Worm (Caenorhabditis elegans) whole organism, L4 larva: Measurements from ENCODE around the gene spr-2.

Source experiments
- D1046.2 ChIP-seq: fragments of 200-800 bp; sonication (Bioruptor generic); IDR thresholded peaks from 2 replicates; pipeline ENCODE4 v1.3.6; 2022; ENCODE audit warnings: missing genetic modification characterization, missing compliant biosample characterization
- F49E8.2 ChIP-seq: sonication (generic microtip); optimal IDR thresholded peaks from 2 replicates; lab custom pipeline; 2016; ENCODE audit warnings: missing compliant biosample characterization, mild to moderate bottlenecking, missing genetic modification characterization, borderline replicate concordance
- R02D3.7 ChIP-seq: fragments of 150-350 bp; sonication (generic microtip); optimal IDR thresholded peaks from 3 replicates; lab custom pipeline; 2014; ENCODE audit warnings: missing biosample characterization, missing genetic modification characterization
- Y105C5A.15 ChIP-seq: fragments of 200-800 bp; sonication (Bioruptor generic); IDR thresholded peaks from 2 replicates; pipeline ENCODE4 v1.3.6; 2022; ENCODE audit warnings: missing genetic modification characterization, missing compliant biosample characterization
- ZK546.5 ChIP-seq, 2 experiments: sonication (generic microtip); optimal IDR thresholded peaks; 2 replicates each; lab custom pipeline; 2017; ENCODE audit warnings: missing biosample characterization in 2 of 2, missing genetic modification characterization in 2 of 2
- ceh-32 ChIP-seq: sonication (generic microtip); optimal IDR thresholded peaks from 2 replicates; lab custom pipeline; 2016; ENCODE audit warnings: mild to moderate bottlenecking, missing genetic modification characterization, missing compliant biosample characterization; ENCODE audit not compliant: poor library complexity
- ceh-82 ChIP-seq: sonication (generic microtip); optimal IDR thresholded peaks from 2 replicates; lab custom pipeline; 2017; ENCODE audit warnings: missing biosample characterization, missing genetic modification characterization
- cey-2 ChIP-seq: sonication (generic microtip); optimal IDR thresholded peaks from 3 replicates; lab custom pipeline; 2017; ENCODE audit warnings: missing genetic modification characterization, mild to moderate bottlenecking, missing compliant biosample characterization, antibody characterized with exemption, borderline replicate concordance; ENCODE audit not compliant: insufficient read depth
- ctbp-1 ChIP-seq: fragments of 200-800 bp; sonication (Bioruptor generic); IDR thresholded peaks from 2 replicates; pipeline ENCODE4 v1.3.6; 2022; ENCODE audit warnings: missing genetic modification reagents, missing genetic modification characterization, missing compliant biosample characterization
- daf-16 ChIP-seq, 3 experiments: sonication (generic microtip); optimal IDR thresholded peaks; 2 replicates each; lab custom pipeline; 2016 to 2017; ENCODE audit warnings: missing genetic modification characterization in 3 of 3, missing genetic modification reagents in 3 of 3, mild to moderate bottlenecking in 2 of 3, missing compliant biosample characterization in 2 of 3, missing biosample characterization in 1 of 3, moderate library complexity in 1 of 3
- dmd-9 ChIP-seq: fragments of 200-800 bp; sonication (Bioruptor generic); IDR thresholded peaks from 2 replicates; pipeline ENCODE4 v1.3.6; 2022; ENCODE audit warnings: missing genetic modification reagents, missing genetic modification characterization, missing compliant biosample characterization
- dpl-1 ChIP-seq: fragments of 150-350 bp; optimal IDR thresholded peaks from 2 replicates; lab custom pipeline; 2014; ENCODE audit warnings: missing biosample characterization, missing genetic modification reagents, missing genetic modification characterization
- dve-1 ChIP-seq: sonication (generic microtip); optimal IDR thresholded peaks from 2 replicates; lab custom pipeline; 2017; ENCODE audit warnings: antibody characterized with exemption, mild to moderate bottlenecking, missing genetic modification characterization, missing compliant biosample characterization; ENCODE audit not compliant: insufficient read depth
- egl-43 ChIP-seq: fragments of 200-800 bp; sonication (Bioruptor generic); IDR thresholded peaks from 2 replicates; pipeline ENCODE4 v1.3.6; 2022; ENCODE audit warnings: missing genetic modification reagents, missing genetic modification characterization, missing compliant biosample characterization
- gei-8 ChIP-seq: fragments of 200-800 bp; sonication (Bioruptor generic); optimal IDR thresholded peaks from 2 replicates; lab custom pipeline; 2018; ENCODE audit warnings: mild to moderate bottlenecking, missing genetic modification characterization, missing compliant biosample characterization
- hlh-30 ChIP-seq: sonication (generic microtip); optimal IDR thresholded peaks from 2 replicates; lab custom pipeline; 2017; ENCODE audit warnings: antibody characterized with exemption, mild to moderate bottlenecking, missing genetic modification characterization, missing compliant biosample characterization; ENCODE audit not compliant: insufficient read depth
- lin-39 ChIP-seq: fragments of 150-350 bp; optimal IDR thresholded peaks from 2 replicates; lab custom pipeline; 2014; ENCODE audit warnings: missing biosample characterization, missing genetic modification reagents, missing genetic modification characterization
- lir-3 ChIP-seq: sonication (generic microtip); optimal IDR thresholded peaks from 2 replicates; lab custom pipeline; 2016; ENCODE audit warnings: mild to moderate bottlenecking, missing genetic modification characterization, missing compliant biosample characterization
- lsy-2 ChIP-seq, 2 experiments: fragments of 150-350 bp in 1 of 2; sonication (generic microtip) in 1 of 2; optimal IDR thresholded peaks; 2 replicates each; lab custom pipeline; 2014 to 2017; ENCODE audit warnings: missing biosample characterization in 2 of 2, missing genetic modification characterization in 2 of 2
- madf-5 ChIP-seq, 2 experiments: fragments of 200-800 bp; sonication (Bioruptor generic); IDR thresholded peaks; 2 replicates each; pipeline ENCODE4 v1.3.6; 2022; ENCODE audit warnings: missing compliant biosample characterization in 2 of 2, missing genetic modification characterization in 2 of 2
- madf-9 ChIP-seq: fragments of 200-800 bp; sonication (Bioruptor generic); conservative IDR thresholded peaks from 2 replicates; pipeline ENCODE4 v1.3.6; 2022; ENCODE audit warnings: missing genetic modification reagents, missing genetic modification characterization, missing compliant biosample characterization
- mep-1 ChIP-seq: fragments of 150-350 bp; sonication (generic microtip); optimal IDR thresholded peaks from 3 replicates; lab custom pipeline; 2014; ENCODE audit warnings: missing biosample characterization, missing genetic modification characterization
- nhr-10 ChIP-seq: fragments of 150-350 bp; optimal IDR thresholded peaks from 2 replicates; lab custom pipeline; 2014; ENCODE audit warnings: missing biosample characterization, missing genetic modification characterization
- nhr-237 ChIP-seq: sonication (generic microtip); optimal IDR thresholded peaks from 2 replicates; lab custom pipeline; 2017; ENCODE audit warnings: missing biosample characterization, missing genetic modification characterization
- nhr-28 ChIP-seq: fragments of 150-350 bp; optimal IDR thresholded peaks from 2 replicates; lab custom pipeline; 2014; ENCODE audit warnings: missing biosample characterization, missing genetic modification characterization
- nhr-41 ChIP-seq: fragments of 200-800 bp; sonication (Bioruptor generic); IDR thresholded peaks from 2 replicates; pipeline ENCODE4 v1.3.6; 2022; ENCODE audit warnings: missing genetic modification reagents, missing genetic modification characterization, missing compliant biosample characterization
- nhr-42 ChIP-seq: fragments of 200-800 bp; sonication (Bioruptor generic); IDR thresholded peaks from 2 replicates; pipeline ENCODE4 v1.3.6; 2022; ENCODE audit warnings: missing genetic modification characterization, missing compliant biosample characterization
- php-3 ChIP-seq: fragments of 200-800 bp; sonication (Bioruptor generic); IDR thresholded peaks from 2 replicates; pipeline ENCODE4 v1.3.6; 2022; ENCODE audit warnings: missing genetic modification reagents, missing genetic modification characterization, missing compliant biosample characterization
- rbr-2 ChIP-seq: sonication (generic microtip); optimal IDR thresholded peaks from 2 replicates; lab custom pipeline; 2016; ENCODE audit warnings: missing genotype, missing genetic modification characterization, missing compliant biosample characterization
- set-16 ChIP-seq: fragments of 200-800 bp; sonication (Bioruptor generic); IDR thresholded peaks from 2 replicates; pipeline ENCODE4 v1.3.6; 2022; ENCODE audit warnings: missing genetic modification reagents, missing genetic modification characterization, missing compliant biosample characterization
- skn-1 ChIP-seq: fragments of 150-350 bp; optimal IDR thresholded peaks from 2 replicates; lab custom pipeline; 2014; ENCODE audit warnings: missing biosample characterization, missing genetic modification characterization
- spr-1 ChIP-seq: sonication (generic microtip); optimal IDR thresholded peaks from 2 replicates; lab custom pipeline; 2016; ENCODE audit warnings: mild to moderate bottlenecking, missing genetic modification characterization, missing compliant biosample characterization
- spr-3 ChIP-seq: fragments of 200-800 bp; sonication (Bioruptor generic); optimal IDR thresholded peaks from 2 replicates; lab custom pipeline; 2018; ENCODE audit warnings: mild to moderate bottlenecking, missing genetic modification characterization, missing compliant biosample characterization
- tag-97 ChIP-seq: fragments of 200-800 bp; sonication (Bioruptor generic); IDR thresholded peaks from 2 replicates; pipeline ENCODE4 v1.3.6; 2022; ENCODE audit warnings: missing genetic modification characterization, missing compliant biosample characterization
- unc-39 ChIP-seq: sonication (generic microtip); optimal IDR thresholded peaks from 2 replicates; lab custom pipeline; 2017; ENCODE audit warnings: missing biosample characterization, missing genetic modification characterization
- zfp-3 ChIP-seq: fragments of 200-800 bp; sonication (Bioruptor generic); conservative IDR thresholded peaks from 2 replicates; pipeline ENCODE4 v1.3.6; 2022; ENCODE audit warnings: missing genetic modification reagents, missing genetic modification characterization, missing compliant biosample characterization
- zip-11 ChIP-seq: fragments of 200-800 bp; sonication (Bioruptor generic); IDR thresholded peaks from 2 replicates; pipeline ENCODE4 v1.3.6; 2022; ENCODE audit warnings: missing genetic modification characterization, missing compliant biosample characterization

Gene spr-2

DNA sequence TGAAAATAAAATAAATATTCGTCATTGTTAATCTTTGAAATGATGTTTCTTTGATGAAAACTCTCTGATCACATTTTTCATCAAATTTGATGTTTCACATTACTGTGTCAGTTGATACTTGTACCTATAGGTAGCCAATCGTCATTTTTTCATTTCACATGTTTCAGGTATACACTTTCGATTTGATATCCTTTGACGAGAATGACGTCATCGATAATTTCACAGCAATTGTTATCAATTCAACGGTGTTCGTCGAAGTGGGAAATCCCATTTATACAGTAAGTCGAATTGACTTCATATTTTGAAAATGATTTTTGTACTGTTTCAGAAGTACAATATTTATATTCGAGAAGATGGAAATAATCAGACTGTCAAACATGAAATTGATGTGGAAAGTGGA is 22.9 kb downstream of the spr-2 start:
- TF ChIP-seq R02D3.7 (tag; lab: Kevin White, UChicago), result no peak
- no peak for TF ChIP-seq spr-1 (tag; lab: Kevin White, UChicago)
- TF ChIP-seq tag-97, result no peak
- no peak for TF ChIP-seq lsy-2 (tag; optimal IDR thresholded peaks at IDR 0.05; lab: Kevin White, UChicago)
- TF ChIP-seq ctbp-1 (GFP tag; lab: Robert Waterston, UW), result no peak
- no peak for TF ChIP-seq ceh-32 (tag; lab: Kevin White, UChicago)
- TF ChIP-seq Y105C5A.15, result no peak
- no peak for TF ChIP-seq spr-3 (GFP tag; lab: Kevin White, UChicago)
- peak; percentile 30 for TF ChIP-seq hlh-30 (tag; lab: Kevin White, UChicago)
- TF ChIP-seq, all 104 proteins: peak for 1

DNA sequence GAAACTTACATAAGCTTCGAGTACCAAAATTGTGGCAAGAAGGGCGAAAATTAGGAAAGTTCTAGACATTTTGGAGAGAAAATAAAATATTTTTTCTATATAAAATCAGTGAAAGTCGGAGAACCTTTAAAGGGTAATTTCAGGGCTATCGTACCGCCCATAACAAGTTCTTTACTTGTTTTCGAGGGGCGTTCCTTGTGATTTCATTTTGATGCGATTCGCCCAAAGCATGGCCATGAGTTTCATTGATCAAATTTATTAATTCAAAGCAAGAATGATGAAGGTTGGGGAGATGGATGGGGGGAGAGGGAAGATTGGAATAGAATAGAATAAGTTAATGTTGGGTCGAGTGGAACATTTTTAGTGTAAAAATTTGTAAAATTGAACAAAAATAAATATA is 24.7 kb downstream of the spr-2 start, which contains the start of gene C27B7.9:
Gene C27B7.9, minus strand, starts transcription at position 101 of the 400 bp plus-strand sequence.
- TF ChIP-seq lin-39, result no peak
- TF ChIP-seq nhr-42 (GFP tag; lab: Robert Waterston, UW), result no peak
- TF ChIP-seq php-3 (GFP tag; lab: Robert Waterston, UW), result no peak
- no peak for TF ChIP-seq madf-9 (GFP tag; lab: Robert Waterston, UW)
- TF ChIP-seq gei-8 (GFP tag; lab: Kevin White, UChicago), result no peak
- no peak for TF ChIP-seq hlh-30 (tag; lab: Kevin White, UChicago)
- TF ChIP-seq madf-5 (GFP tag; IDR thresholded peaks at IDR 0.05; lab: Robert Waterston, UW), result no peak
- no peak for TF ChIP-seq zfp-3
- no peak for TF ChIP-seq unc-39 (tag; lab: Kevin White, UChicago)
- no peak for TF ChIP-seq spr-1 (tag; lab: Kevin White, UChicago)
- no peak for TF ChIP-seq cey-2
- TF ChIP-seq F49E8.2 (tag; lab: Kevin White, UChicago), result no peak
- TF ChIP-seq nhr-237 (tag; lab: Kevin White, UChicago), result no peak
- no peak for TF ChIP-seq dpl-1 (GFP tag; lab: Kevin White, UChicago)
- no peak for TF ChIP-seq dve-1 (tag; lab: Kevin White, UChicago)

DNA sequence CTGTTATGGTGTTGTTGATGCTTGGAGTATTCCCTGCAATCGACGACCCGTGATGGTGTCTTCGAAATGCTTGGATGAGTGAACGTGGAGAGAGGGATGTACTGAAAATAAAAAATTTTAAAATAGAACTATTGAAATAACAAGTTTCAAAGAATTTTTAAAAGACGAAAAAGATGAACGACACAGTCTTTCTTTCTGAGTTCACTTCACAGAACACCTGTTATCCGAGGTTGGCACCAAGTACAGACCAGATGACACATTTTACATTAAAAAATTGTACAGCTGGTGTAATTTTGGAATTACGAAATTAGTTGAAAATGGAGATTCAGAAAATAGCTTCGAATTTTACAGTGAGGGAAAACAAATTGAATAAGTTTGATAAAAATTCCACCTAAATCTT is 27.5 kb downstream of the spr-2 start, which contains the start of gene rap-1:
Gene rap-1, minus strand, starts transcription at position 101 of the 400 bp plus-strand sequence.
- TF ChIP-seq nhr-41 (GFP tag; lab: Robert Waterston, UW), result no peak
- TF ChIP-seq tag-97, result no peak
- no peak for TF ChIP-seq ZK546.5 (tag; optimal IDR thresholded peaks at IDR 0.05; lab: Kevin White, UChicago)
- TF ChIP-seq ceh-82 (tag; lab: Kevin White, UChicago), result no peak
- no peak for TF ChIP-seq nhr-28 (tag; lab: Kevin White, UChicago)
- no peak for TF ChIP-seq D1046.2 (GFP tag; lab: Robert Waterston, UW)
- TF ChIP-seq mep-1 (tag; lab: Kevin White, UChicago), result no peak
- no peak for TF ChIP-seq daf-16 (GFP tag; optimal IDR thresholded peaks at IDR 0.05; lab: Kevin White, UChicago)
- no peak for TF ChIP-seq daf-16 (tag; optimal IDR thresholded peaks at IDR 0.05; lab: Kevin White, UChicago)
- no peak for TF ChIP-seq hlh-30 (tag; lab: Kevin White, UChicago)
- TF ChIP-seq set-16 (GFP tag; lab: Robert Waterston, UW), result no peak
- TF ChIP-seq nhr-10 (tag; lab: Kevin White, UChicago), result no peak
- TF ChIP-seq lir-3 (tag; lab: Kevin White, UChicago), result no peak
- no peak for TF ChIP-seq egl-43 (GFP tag; lab: Robert Waterston, UW)
- TF ChIP-seq zip-11 (GFP tag; lab: Robert Waterston, UW), result no peak
- no peak for TF ChIP-seq skn-1 (tag; lab: Kevin White, UChicago)
- TF ChIP-seq dmd-9 (GFP tag; lab: Robert Waterston, UW), result no peak
- TF ChIP-seq rbr-2, result no peak
